Fruit fly (Drosophila melanogaster) whole organism: ENCODE measurements around the gene CG9555.

Source experiments
- CG8478 ChIP-seq: fragments of >200 bp; optimal IDR thresholded peaks from 2 replicates; lab custom pipeline; 2018; ENCODE audit warnings: inconsistent platforms
- Dll ChIP-seq: fragments of >200 bp; optimal IDR thresholded peaks from 2 replicates; lab custom pipeline; 2017
- EcR ChIP-seq, 2 experiments: fragments of >200 bp; optimal IDR thresholded peaks; 2 replicates each; lab custom pipeline; 2017; ENCODE audit warnings: missing biosample characterization in 2 of 2, missing genetic modification characterization in 2 of 2, missing genetic modification reagents in 2 of 2
- pan ChIP-seq: fragments of >200 bp; optimal IDR thresholded peaks from 2 replicates; lab custom pipeline; 2017
- psq ChIP-seq: fragments of >200 bp; optimal IDR thresholded peaks from 2 replicates; lab custom pipeline; 2017
- usp ChIP-seq: fragments of >200 bp; optimal IDR thresholded peaks from 2 replicates; lab custom pipeline; 2017; ENCODE audit warnings: missing biosample characterization, missing genetic modification characterization, mixed read lengths

Gene CG9555

DNA sequence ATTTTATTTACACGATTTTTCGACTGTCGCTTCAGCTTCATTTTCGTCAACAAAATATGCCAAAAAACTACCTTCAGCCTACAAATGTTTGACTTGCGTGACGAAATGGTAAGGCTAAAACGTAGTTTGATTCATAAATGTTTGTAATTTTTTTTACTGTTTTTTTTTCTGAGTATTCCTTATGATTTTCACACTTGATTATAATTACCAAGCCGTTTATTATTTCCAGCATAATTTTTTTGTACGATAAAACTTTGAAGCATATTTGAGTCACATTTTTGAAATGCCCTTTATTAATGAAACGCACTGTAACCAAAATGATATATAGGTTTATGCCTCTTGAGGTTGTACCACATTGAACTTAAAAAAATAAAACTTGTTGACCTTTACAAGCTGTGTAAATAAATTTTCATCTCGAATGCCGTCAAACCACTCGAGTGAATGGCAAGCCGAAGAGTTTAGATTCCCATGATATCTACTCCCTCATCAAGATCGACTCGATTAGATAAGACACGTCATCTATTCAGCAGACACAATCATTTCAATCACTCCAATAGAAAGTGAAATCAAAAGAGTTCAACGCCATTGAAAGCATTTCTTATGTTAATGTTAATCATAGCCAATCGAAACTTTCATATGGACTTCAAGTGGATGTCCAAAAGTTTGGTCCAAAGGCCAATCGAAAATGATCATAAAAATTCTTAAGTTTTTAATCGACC is 8.8 kb upstream of the CG9555 start:
- TF ChIP-seq Dll (lab: Kevin White, UChicago) (no peak), CG8478 (lab: Kevin White, UChicago) (no peak), EcR (GFP tag; optimal IDR thresholded peaks at IDR 0.05; lab: Kevin White, UChicago) (no peak)

DNA sequence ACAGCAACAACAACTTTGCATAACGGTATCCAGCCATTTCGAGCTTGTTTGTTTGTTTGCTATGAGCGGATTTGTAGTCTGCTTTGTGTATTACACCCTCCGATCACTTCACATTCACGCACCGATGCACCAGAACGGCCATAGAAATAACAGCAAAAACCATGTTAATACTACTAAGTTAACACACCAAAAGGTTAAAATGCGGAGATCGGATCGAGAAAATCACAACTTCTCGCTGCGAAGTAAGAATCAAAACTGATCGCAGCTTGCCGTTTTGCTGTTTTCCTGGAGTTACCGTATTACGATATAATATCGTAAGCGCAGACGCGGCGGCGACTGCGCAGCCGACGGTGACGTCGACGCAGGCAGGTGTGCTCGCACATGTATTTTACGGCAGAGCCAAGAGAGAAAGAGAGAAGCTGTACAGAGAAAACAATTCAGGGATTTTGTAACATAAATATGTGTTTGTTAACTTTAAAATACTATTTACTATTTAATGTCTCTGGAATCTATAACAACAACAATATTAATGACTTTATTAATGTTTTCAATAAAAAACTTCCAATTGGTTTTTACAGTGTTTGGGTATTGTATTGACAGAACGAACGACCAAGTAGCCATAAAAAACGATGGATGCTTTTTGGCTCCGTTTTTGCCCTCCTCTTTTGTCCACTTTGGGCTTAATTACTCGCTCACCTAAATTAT is 6.8 kb upstream of the CG9555 start, which contains the start of gene CG13101:
Gene CG13101 (minus strand): TSS at position 259 of the 705 bp plus-strand sequence.
- no peak for TF ChIP-seq psq (lab: Kevin White, UChicago)
- TF ChIP-seq CG8478 (lab: Kevin White, UChicago), result no peak
- no peak for TF ChIP-seq EcR (GFP tag; optimal IDR thresholded peaks at IDR 0.05; lab: Kevin White, UChicago)
- TF ChIP-seq usp (GFP tag; lab: Kevin White, UChicago), result no peak
- TF ChIP-seq pan, result no peak
- TF ChIP-seq Dll (lab: Kevin White, UChicago), result no peak

DNA sequence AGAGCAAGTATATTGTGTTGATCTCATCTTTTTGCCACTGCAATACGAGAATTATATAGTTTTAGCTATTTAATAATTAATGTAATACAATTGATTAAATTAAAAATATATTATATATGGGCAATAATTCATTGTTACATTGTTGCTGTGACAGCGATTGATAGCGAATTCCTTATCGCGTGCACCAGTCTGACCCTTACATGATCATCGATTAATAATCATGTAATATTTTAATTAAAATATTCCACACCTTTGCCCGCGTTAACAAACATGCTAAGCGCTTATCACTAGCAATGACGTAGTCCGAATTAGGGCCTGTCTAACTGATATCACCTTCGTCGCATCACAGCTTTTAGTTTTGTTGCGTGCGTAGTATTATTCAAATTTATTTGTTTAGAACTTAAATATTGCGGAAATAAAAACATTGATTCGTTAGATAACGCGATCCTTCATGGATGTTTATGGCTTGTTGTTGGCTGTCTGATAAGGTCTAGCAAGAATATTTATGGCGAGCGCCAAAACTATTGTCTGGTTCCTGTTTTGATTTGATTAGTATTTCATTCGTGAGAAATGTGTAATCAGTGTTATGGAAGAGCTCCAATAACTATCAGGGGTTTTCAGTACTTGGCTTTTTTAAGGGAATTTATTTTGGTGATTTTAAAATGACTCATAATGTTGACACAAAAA is 4.1 kb upstream of the CG9555 start:
- TF ChIP-seq psq (lab: Kevin White, UChicago) (no peak), usp (GFP tag; lab: Kevin White, UChicago) (no peak), Dll (lab: Kevin White, UChicago) (no peak), EcR (GFP tag; optimal IDR thresholded peaks at IDR 0.05; lab: Kevin White, UChicago) (no peak), pan (no peak), CG8478 (lab: Kevin White, UChicago) (no peak)

DNA sequence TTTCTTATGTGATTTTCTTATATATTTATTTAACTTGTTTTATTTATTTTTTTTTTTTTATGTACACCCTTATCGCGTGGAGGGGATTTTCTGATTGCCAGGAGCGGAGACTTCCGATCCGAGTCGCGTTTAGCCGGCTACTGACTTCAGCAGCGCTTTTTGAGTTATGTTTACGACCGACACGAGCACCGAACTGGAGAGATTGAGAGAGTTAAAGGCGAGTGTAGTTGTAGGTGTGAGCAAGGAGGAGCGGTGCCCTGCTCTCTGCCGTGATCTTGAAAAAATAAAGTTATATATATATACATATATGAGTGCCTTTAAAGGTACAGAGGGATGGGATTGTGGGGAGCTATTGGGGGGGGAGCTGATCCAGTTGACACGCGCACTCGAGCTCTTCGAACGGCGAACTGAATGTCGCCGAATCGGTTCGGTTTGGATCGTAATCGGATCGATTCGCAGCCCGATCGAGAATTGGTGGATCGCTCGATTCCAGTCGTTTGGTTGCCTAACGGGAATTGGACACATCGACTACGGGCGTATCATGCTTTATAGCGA is 2.4 kb upstream of the CG9555 start, which contains the start of gene rost:
Gene rost (minus strand): TSS at position 503 of the 555 bp plus-strand sequence.
- TF ChIP-seq Dll (lab: Kevin White, UChicago), result no peak
- no peak for TF ChIP-seq CG8478 (lab: Kevin White, UChicago)
- TF ChIP-seq usp (GFP tag; lab: Kevin White, UChicago), result no peak
- no peak for TF ChIP-seq pan
- no peak for TF ChIP-seq EcR (GFP tag; optimal IDR thresholded peaks at IDR 0.05; lab: Kevin White, UChicago)
- no peak for TF ChIP-seq psq (lab: Kevin White, UChicago)

DNA sequence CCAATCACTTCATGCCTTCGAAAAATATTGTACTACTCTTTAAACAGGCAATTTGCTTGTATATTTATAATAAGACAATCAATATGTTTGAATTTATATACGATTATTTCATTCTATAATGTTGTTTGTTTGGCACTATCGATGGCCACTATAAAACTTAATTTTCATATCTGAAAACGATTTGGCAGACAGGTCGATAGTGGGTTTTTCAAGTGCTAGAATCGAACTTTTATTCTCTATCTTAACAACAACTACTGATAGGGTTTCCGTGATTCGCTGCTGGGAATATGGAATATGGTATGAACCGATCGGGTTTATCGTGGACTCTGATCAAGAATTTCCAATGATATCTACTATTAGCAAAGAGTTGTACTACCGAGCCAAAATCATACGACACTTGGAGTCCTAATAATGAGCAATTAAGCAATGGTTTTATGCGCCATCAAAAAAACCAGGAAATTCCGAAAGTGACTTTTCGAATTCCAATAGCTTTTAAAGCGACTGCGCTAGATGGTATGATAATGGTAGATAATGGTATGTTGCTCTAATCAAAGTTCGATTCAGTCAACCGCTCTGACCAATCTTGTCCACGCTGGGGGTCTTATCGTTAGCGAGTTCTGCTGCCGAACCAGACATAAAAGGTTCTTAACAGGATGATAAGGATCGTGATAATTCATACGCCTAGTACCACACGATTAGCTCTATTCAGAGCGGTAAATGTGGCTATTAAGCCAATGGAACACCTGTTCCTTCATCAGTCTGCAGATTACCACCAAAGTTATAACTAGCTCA is 2.3 kb downstream of the CG9555 start, which contains the start of gene CG17906:
Gene CG17906 (plus strand): TSS at position 742 of the 792 bp plus-strand sequence.
- TF ChIP-seq psq (lab: Kevin White, UChicago), result no peak
- TF ChIP-seq EcR (GFP tag; optimal IDR thresholded peaks at IDR 0.05; lab: Kevin White, UChicago), result no peak
- no peak for TF ChIP-seq usp (GFP tag; lab: Kevin White, UChicago)
- no peak for TF ChIP-seq CG8478 (lab: Kevin White, UChicago)
- TF ChIP-seq pan, result no peak
- TF ChIP-seq Dll (lab: Kevin White, UChicago), result no peak

DNA sequence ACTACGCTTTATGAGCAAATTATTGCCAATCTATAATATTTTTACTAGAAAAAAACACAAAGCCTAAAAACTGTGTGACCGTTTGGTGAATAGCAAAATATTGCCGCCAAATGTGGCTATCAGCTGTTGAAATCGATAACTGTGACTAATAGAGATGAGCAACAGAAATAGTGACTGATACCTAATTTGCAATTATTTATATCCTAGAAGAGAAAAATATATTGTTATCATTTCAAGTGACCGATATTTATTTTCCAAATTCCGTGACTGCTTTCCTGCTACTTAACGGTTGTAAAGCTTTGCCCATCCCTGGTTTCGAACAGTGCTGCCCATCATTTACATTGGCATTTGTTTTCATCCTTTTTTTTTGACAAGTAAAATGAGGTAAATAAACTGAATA is 5.8 kb downstream of the CG9555 start, which contains the start of the genes alien and CG18661:
Gene alien (minus strand): TSS at position 95 of the 400 bp plus-strand sequence.
Gene CG18661 (plus strand): TSS at position 321 of the 400 bp plus-strand sequence.
- TF ChIP-seq Dll (lab: Kevin White, UChicago) (no peak), usp (GFP tag; lab: Kevin White, UChicago) (no peak), CG8478 (lab: Kevin White, UChicago) (no peak), EcR (GFP tag; optimal IDR thresholded peaks at IDR 0.05; lab: Kevin White, UChicago) (no peak), psq (lab: Kevin White, UChicago) (no peak), pan (no peak)

DNA sequence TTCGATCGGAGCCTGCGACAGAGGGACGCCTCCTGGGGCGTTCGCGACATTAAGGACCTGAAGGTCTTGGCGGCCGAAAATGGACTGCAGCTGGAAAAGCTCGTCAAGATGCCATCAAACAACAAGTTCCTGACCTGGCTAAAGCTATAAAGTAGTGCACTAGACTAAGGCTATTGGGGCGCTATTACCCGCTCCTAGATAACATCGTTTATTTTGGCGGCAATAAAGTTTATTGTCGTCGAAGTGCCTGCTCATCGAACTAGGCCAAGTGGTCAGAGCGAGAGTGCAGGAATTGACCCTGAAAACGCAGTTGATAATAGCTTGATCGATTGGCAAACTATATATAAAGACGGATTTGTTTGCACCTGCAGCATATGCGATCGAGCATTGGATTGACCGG is 6.7 kb downstream of the CG9555 start, which contains the start of gene Try29F:
Gene Try29F (plus strand): TSS at position 301 of the 400 bp plus-strand sequence.
- TF ChIP-seq Dll (lab: Kevin White, UChicago) (no peak), EcR (GFP tag; optimal IDR thresholded peaks at IDR 0.05; lab: Kevin White, UChicago) (no peak), pan (no peak), CG8478 (lab: Kevin White, UChicago) (no peak), psq (lab: Kevin White, UChicago) (no peak), usp (GFP tag; lab: Kevin White, UChicago) (no peak)

DNA sequence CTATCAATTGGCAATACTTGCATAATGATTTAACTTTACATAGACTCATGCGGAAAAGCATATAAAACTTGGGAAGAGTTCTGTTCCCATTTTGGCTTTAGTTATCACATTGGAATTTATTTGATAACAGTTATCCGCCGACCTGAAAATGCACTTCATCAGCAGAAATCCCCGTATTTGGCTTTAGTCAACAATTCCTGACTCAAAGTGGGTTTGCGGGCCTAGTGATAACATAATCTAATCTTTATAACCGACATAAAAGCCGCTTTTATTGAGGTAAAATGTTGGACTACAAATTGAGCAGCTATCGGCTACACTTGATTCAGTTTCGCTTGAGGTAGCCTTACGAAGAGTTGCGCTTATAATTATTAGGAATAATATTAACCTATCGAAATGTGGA is 18.7 kb downstream of the CG9555 start, which contains the start of gene CG9568:
Gene CG9568 (plus strand): TSS at position 317 of the 400 bp plus-strand sequence.
- TF ChIP-seq Dll (lab: Kevin White, UChicago) (no peak), psq (lab: Kevin White, UChicago) (no peak), EcR (GFP tag; optimal IDR thresholded peaks at IDR 0.05; lab: Kevin White, UChicago) (no peak), usp (GFP tag; lab: Kevin White, UChicago) (no peak)

DNA sequence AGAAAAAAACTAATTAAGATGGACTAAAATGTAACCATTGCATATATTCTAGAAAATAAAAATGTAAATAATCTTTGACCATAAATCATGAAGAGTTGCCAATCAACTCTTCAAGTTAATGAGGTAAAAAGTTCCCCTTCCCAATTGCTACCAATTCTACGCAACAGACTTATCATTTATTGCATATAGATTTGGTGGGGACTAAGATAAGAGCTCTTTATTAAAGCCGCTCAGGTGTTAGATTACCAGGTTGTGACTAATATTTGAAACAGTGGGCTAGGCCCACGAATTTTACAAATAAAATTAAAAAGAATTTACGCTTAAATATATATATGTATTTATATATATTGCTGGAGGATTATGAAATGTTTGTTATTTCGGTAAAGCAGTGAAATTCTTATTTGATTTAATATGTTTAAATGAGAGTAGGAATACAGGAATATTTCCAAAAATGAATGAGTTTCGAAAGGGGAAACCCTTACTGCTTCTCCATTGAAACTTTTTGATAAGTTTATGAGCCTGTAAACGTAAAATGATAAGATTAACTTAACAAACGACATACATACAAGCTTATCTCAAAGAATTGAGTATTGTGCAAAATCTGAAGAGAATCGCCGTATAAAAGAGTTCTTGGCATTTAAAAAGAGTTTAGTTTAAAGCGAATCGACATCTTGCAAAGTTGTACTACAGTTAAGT is 20.2 kb downstream of the CG9555 start, which contains the start of gene CG13102:
Gene CG13102 (plus strand): TSS at position 646 of the 696 bp plus-strand sequence.
- TF ChIP-seq psq (lab: Kevin White, UChicago) (no peak), pan (no peak), Dll (lab: Kevin White, UChicago) (no peak)

DNA sequence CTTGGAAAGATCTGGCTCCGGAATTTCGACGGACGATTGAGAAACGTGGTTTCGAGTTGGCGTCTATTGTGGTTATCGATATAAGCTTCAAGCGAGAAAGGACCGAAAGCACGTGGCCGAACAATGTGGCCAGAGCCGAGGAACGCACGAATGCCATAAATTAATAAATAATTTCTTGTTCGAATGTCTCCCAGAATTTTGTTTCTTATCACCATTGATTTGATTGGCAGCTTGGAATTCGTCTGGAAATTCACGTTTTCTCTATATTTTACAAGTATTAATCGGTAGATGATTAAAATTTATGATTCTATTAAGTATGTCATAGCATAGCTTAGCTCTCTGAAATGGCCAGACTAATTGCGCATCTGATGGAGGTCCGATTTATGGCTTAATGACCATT is 22.4 kb downstream of the CG9555 start, which contains the start of gene Rcd-1r:
Gene Rcd-1r (minus strand): TSS at position 101 of the 400 bp plus-strand sequence.
- no peak for TF ChIP-seq usp (GFP tag; lab: Kevin White, UChicago)
